Fruit fly (Drosophila melanogaster): ENCODE results near the gene mldr.
A peak's percentile ranks its signal among the peaks of the same experiment; 100 is the strongest.

dm6 chrX:6260900-6261299 is 30.2 kb upstream of the mldr start, which contains the start of gene Josd:
- peak; percentile 16 for TF ChIP-seq toe (GFP tag; optimal IDR thresholded peaks at IDR 0.05)
- no peak for TF ChIP-seq Hr96 (GFP tag; optimal IDR thresholded peaks at IDR 0.05)
- TF ChIP-seq CG7045 (GFP tag; optimal IDR thresholded peaks at IDR 0.05), result no peak
- TF ChIP-seq CG14711 (tag; optimal IDR thresholded peaks at IDR 0.05), result no peak
- no peak for TF ChIP-seq kay (GFP tag; ENCODE audit: borderline replicate concordance)
- peak; percentile 48 for TF ChIP-seq bab1 (GFP tag; optimal IDR thresholded peaks at IDR 0.05)
- no peak for TF ChIP-seq cic (GFP tag; optimal IDR thresholded peaks at IDR 0.05)
- peak; percentile 7 for TF ChIP-seq CG1620 (GFP tag; optimal IDR thresholded peaks at IDR 0.05)

Data from whole organism, adult.